Worm (Caenorhabditis elegans) whole organism, young adult: ENCODE measurements around the gene cyp-14A3.

Experiments used
- B0336.3 ChIP-seq: fragments of 200-800 bp; sonication (Bioruptor generic); IDR thresholded peaks from 2 replicates; pipeline ENCODE4 v1.3.6; 2022; ENCODE audit warnings: missing genetic modification characterization, missing compliant biosample characterization
- C17E4.6 ChIP-seq: fragments of 200-800 bp; sonication (Bioruptor generic); IDR thresholded peaks from 2 replicates; pipeline ENCODE4 v1.3.6; 2022; ENCODE audit warnings: missing genetic modification reagents, missing genetic modification characterization, missing compliant biosample characterization
- F55B11.4 ChIP-seq: sonication (generic microtip); optimal IDR thresholded peaks from 2 replicates; lab custom pipeline; 2016; ENCODE audit warnings: missing compliant biosample characterization, missing genetic modification characterization, borderline replicate concordance; ENCODE audit not compliant: insufficient read depth
- K11D2.4 ChIP-seq: fragments of 200-800 bp; sonication (Bioruptor generic); IDR thresholded peaks from 2 replicates; pipeline ENCODE4 v1.3.6; 2022; ENCODE audit warnings: missing genetic modification reagents, missing genetic modification characterization, missing compliant biosample characterization
- T07F8.4 ChIP-seq: sonication (generic microtip); optimal IDR thresholded peaks from 2 replicates; lab custom pipeline; 2016; ENCODE audit warnings: mild to moderate bottlenecking, missing genetic modification characterization, moderate library complexity, missing compliant biosample characterization
- Y95B8A.8 ChIP-seq: fragments of 200-800 bp; sonication (Bioruptor generic); IDR thresholded peaks from 2 replicates; pipeline ENCODE4 v1.3.6; 2022; ENCODE audit warnings: missing genetic modification reagents, missing genetic modification characterization, missing compliant biosample characterization
- ama-1 ChIP-seq, 3 experiments: fragments of 150-350 bp in 1 of 3; sonication (generic microtip) in 2 of 3; optimal IDR thresholded peaks; 2 replicates each; lab custom pipeline; 2014 to 2018; ENCODE audit warnings: missing biosample characterization in 2 of 3, missing genetic modification characterization in 2 of 3, missing genetic modification reagents in 2 of 3
- aptf-2 ChIP-seq: fragments of 200-800 bp; sonication (Bioruptor generic); conservative IDR thresholded peaks from 2 replicates; pipeline ENCODE4 v1.3.6; 2022; ENCODE audit warnings: missing genetic modification reagents, missing genetic modification characterization, missing compliant biosample characterization
- aptf-3 ChIP-seq: fragments of 200-800 bp; sonication (Bioruptor generic); IDR thresholded peaks from 2 replicates; pipeline ENCODE4 v1.3.6; 2022; ENCODE audit warnings: missing genetic modification characterization, missing compliant biosample characterization
- bed-2 ChIP-seq: fragments of 200-800 bp; sonication (Bioruptor generic); IDR thresholded peaks from 2 replicates; pipeline ENCODE4 v1.3.6; 2022; ENCODE audit warnings: missing genetic modification reagents, missing genetic modification characterization, missing compliant biosample characterization
- cebp-1 ChIP-seq, 2 experiments: fragments of 200-800 bp in 1 of 2; sonication (Bioruptor generic) in 1 of 2; sonication (generic microtip) in 1 of 2; IDR thresholded peaks in 1 of 2; optimal IDR thresholded peaks in 1 of 2; 2 replicates each; pipeline versions ENCODE4 v1.3.6 to Lab custom; 2017 to 2022; ENCODE audit warnings: missing compliant biosample characterization in 2 of 2, missing genetic modification characterization in 2 of 2, mild to moderate bottlenecking in 1 of 2, missing genetic modification reagents in 1 of 2, moderate library complexity in 1 of 2
- cebp-2 ChIP-seq: fragments of 200-800 bp; sonication (Bioruptor generic); IDR thresholded peaks from 2 replicates; pipeline ENCODE4 v1.3.6; 2022; ENCODE audit warnings: missing genetic modification characterization, missing compliant biosample characterization
- ceh-58 ChIP-seq: fragments of 200-800 bp; sonication (Bioruptor generic); IDR thresholded peaks from 2 replicates; pipeline ENCODE4 v1.3.6; 2022; ENCODE audit warnings: missing genetic modification characterization, missing compliant biosample characterization
- ceh-79 ChIP-seq: sonication (generic microtip); optimal IDR thresholded peaks from 2 replicates; lab custom pipeline; 2017; ENCODE audit warnings: mild to moderate bottlenecking, missing genetic modification characterization, missing compliant biosample characterization
- ceh-91 ChIP-seq: fragments of 200-800 bp; sonication (Bioruptor generic); IDR thresholded peaks from 2 replicates; pipeline ENCODE4 v1.3.6; 2022; ENCODE audit warnings: missing genetic modification reagents, missing genetic modification characterization, missing compliant biosample characterization
- egl-44 ChIP-seq: fragments of 200-800 bp; sonication (Bioruptor generic); IDR thresholded peaks from 2 replicates; pipeline ENCODE4 v1.3.6; 2022; ENCODE audit warnings: missing genetic modification reagents, missing genetic modification characterization, missing compliant biosample characterization
- egrh-3 ChIP-seq: fragments of 200-800 bp; sonication (Bioruptor generic); IDR thresholded peaks from 2 replicates; pipeline ENCODE4 v1.3.6; 2022; ENCODE audit warnings: missing genetic modification reagents, missing genetic modification characterization, missing compliant biosample characterization
- ets-4 ChIP-seq: fragments of 200-800 bp; sonication (Bioruptor generic); optimal IDR thresholded peaks from 2 replicates; lab custom pipeline; 2018; ENCODE audit warnings: mild to moderate bottlenecking, missing genetic modification characterization, missing compliant biosample characterization
- him-1 ChIP-seq: sonication (generic microtip); optimal IDR thresholded peaks from 2 replicates; lab custom pipeline; 2016; ENCODE audit warnings: missing genotype, missing genetic modification reagents, missing genetic modification characterization, missing compliant biosample characterization
- hmg-20 ChIP-seq: fragments of 200-800 bp; sonication (Bioruptor generic); IDR thresholded peaks from 2 replicates; pipeline ENCODE4 v1.3.6; 2022; ENCODE audit warnings: missing genetic modification reagents, missing genetic modification characterization, missing compliant biosample characterization
- lin-26 ChIP-seq: fragments of 200-800 bp; sonication (Bioruptor generic); IDR thresholded peaks from 2 replicates; pipeline ENCODE4 v1.3.6; 2022; ENCODE audit warnings: missing genetic modification reagents, missing genetic modification characterization, missing compliant biosample characterization
- mcd-1 ChIP-seq: fragments of 200-800 bp; sonication (Bioruptor generic); IDR thresholded peaks from 2 replicates; pipeline ENCODE4 v1.3.6; 2022; ENCODE audit warnings: missing genetic modification reagents, missing genetic modification characterization, missing compliant biosample characterization
- mxl-1 ChIP-seq: sonication (generic microtip); optimal IDR thresholded peaks from 2 replicates; lab custom pipeline; 2016; ENCODE audit warnings: missing genetic modification characterization, missing compliant biosample characterization
- nfyb-1 ChIP-seq: fragments of 200-800 bp; sonication (Bioruptor generic); IDR thresholded peaks from 2 replicates; pipeline ENCODE4 v1.3.6; 2022; ENCODE audit warnings: missing genetic modification reagents, missing genetic modification characterization, missing compliant biosample characterization
- nhr-80 ChIP-seq: sonication (generic microtip); optimal IDR thresholded peaks from 2 replicates; lab custom pipeline; 2016; ENCODE audit warnings: missing genetic modification characterization, missing compliant biosample characterization
- snpc-1.1 ChIP-seq: sonication (generic microtip); optimal IDR thresholded peaks from 2 replicates; lab custom pipeline; 2017; ENCODE audit warnings: missing genetic modification characterization, mild to moderate bottlenecking, missing compliant biosample characterization, antibody characterized with exemption, moderate library complexity, missing genotype, missing genetic modification reagents; ENCODE audit not compliant: insufficient read depth
- snpc-4 ChIP-seq, 5 experiments: fragments of 150-350 bp in 1 of 5; sonication (generic microtip) in 4 of 5; optimal IDR thresholded peaks; 2 replicates each; lab custom pipeline; 2014 to 2018; ENCODE audit warnings: missing genetic modification characterization in 5 of 5, missing biosample characterization in 3 of 5, antibody characterized with exemption in 2 of 5, mild to moderate bottlenecking in 2 of 5, missing compliant biosample characterization in 2 of 5, missing genotype in 2 of 5, moderate library complexity in 2 of 5, missing genetic modification reagents in 1 of 5
- sptf-2 ChIP-seq: fragments of 200-800 bp; sonication (Bioruptor generic); optimal IDR thresholded peaks from 2 replicates; lab custom pipeline; 2018; ENCODE audit warnings: mild to moderate bottlenecking, missing genetic modification characterization, missing compliant biosample characterization
- tbp1 ChIP-seq: fragments of 200-800 bp; sonication (Bioruptor generic); optimal IDR thresholded peaks from 2 replicates; lab custom pipeline; 2018; ENCODE audit warnings: mild to moderate bottlenecking, missing genetic modification characterization, missing compliant biosample characterization
- tlf-1 ChIP-seq: fragments of 200-800 bp; sonication (Bioruptor generic); optimal IDR thresholded peaks from 2 replicates; lab custom pipeline; 2018; ENCODE audit warnings: mild to moderate bottlenecking, missing genetic modification characterization, missing compliant biosample characterization
- unc-62 ChIP-seq: fragments of 150-350 bp; optimal IDR thresholded peaks from 2 replicates; lab custom pipeline; 2014; ENCODE audit warnings: missing biosample characterization, missing genetic modification reagents, missing genetic modification characterization

cyp-14A3 gene

ce11 chrX:13248265-13248664, 25.7 kb downstream of the cyp-14A3 start, which contains the start of gene K08H2.7:
Gene K08H2.7, minus strand, starts transcription at chrX:13248437.
- TF ChIP-seq ama-1 (optimal IDR thresholded peaks at IDR 0.05; lab: Kevin White, UChicago), result no peak
- TF ChIP-seq ama-1 (GFP tag; optimal IDR thresholded peaks at IDR 0.05; lab: Kevin White, UChicago), result no peak
- no peak for TF ChIP-seq ceh-91 (GFP tag; lab: Robert Waterston, UW)
- TF ChIP-seq C17E4.6, result no peak
- TF ChIP-seq mxl-1 (tag; lab: Kevin White, UChicago), result no peak

- TF ChIP-seq egl-44 (GFP tag; lab: Robert Waterston, UW) (no peak), ceh-79 (no peak), cebp-1 (GFP tag; IDR thresholded peaks at IDR 0.05; lab: Robert Waterston, UW) (no peak), cebp-1 (tag; optimal IDR thresholded peaks at IDR 0.05; lab: Kevin White, UChicago) (peak; percentile 0), aptf-3 (GFP tag; lab: Robert Waterston, UW) (no peak), nhr-80 (tag; lab: Kevin White, UChicago) (peak; percentile 77)
Measured at ce11 chrX:13247614-13248013, 26.4 kb downstream of the cyp-14A3 start.

ce11 chrX:13246668-13247358, 27.2 kb downstream of the cyp-14A3 start:
- TF ChIP-seq snpc-1.1 (tag; lab: Kevin White, UChicago) (no peak), cebp-2 (GFP tag; lab: Robert Waterston, UW) (no peak), aptf-3 (GFP tag; lab: Robert Waterston, UW) (no peak), nfyb-1 (no peak), snpc-4 (GFP tag; optimal IDR thresholded peaks at IDR 0.05; lab: Kevin White, UChicago) (no peak), snpc-4 (tag; optimal IDR thresholded peaks at IDR 0.05; lab: Kevin White, UChicago) (no peak), F55B11.4 (tag; lab: Kevin White, UChicago) (no peak), him-1 (tag; lab: Kevin White, UChicago) (no peak), T07F8.4 (tag; lab: Kevin White, UChicago) (no peak), sptf-2 (no peak), tbp1 (GFP tag; lab: Kevin White, UChicago) (no peak), Y95B8A.8 (GFP tag; lab: Robert Waterston, UW) (no peak), ets-4 (GFP tag; lab: Kevin White, UChicago) (no peak), K11D2.4 (GFP tag; lab: Robert Waterston, UW) (no peak), aptf-2 (GFP tag; lab: Robert Waterston, UW) (no peak)

- TF ChIP-seq K11D2.4 (GFP tag; lab: Robert Waterston, UW) (no peak), aptf-2 (GFP tag; lab: Robert Waterston, UW) (no peak), mcd-1 (GFP tag; lab: Robert Waterston, UW) (no peak), tlf-1 (GFP tag; lab: Kevin White, UChicago) (no peak), egrh-3 (no peak), bed-2 (GFP tag; lab: Robert Waterston, UW) (no peak), hmg-20 (GFP tag; lab: Robert Waterston, UW) (no peak), lin-26 (GFP tag; lab: Robert Waterston, UW) (no peak), ceh-58 (GFP tag; lab: Robert Waterston, UW) (no peak), B0336.3 (no peak), unc-62 (GFP tag; lab: Kevin White, UChicago) (no peak)
- TF ChIP-seq, all 124 proteins: peak for 0
Measured at ce11 chrX:13245090-13245489, 28.9 kb downstream of the cyp-14A3 start, which contains the start of gene hpl-1. Gene hpl-1, plus strand, starts transcription at chrX:13245390.
